Fruit fly (Drosophila melanogaster) whole organism, pupa: ENCODE measurements around the gene CG13060.

Experiments used
- CG14655 ChIP-seq: fragments of 200-800 bp; sonication (Bioruptor generic); optimal IDR thresholded peaks from 3 replicates; lab custom pipeline; 2017; ENCODE audit warnings: mild to moderate bottlenecking, missing biosample characterization, missing genetic modification reagents, missing genetic modification characterization
- EcR ChIP-seq: fragments of 200-800 bp; sonication (Bioruptor generic); optimal IDR thresholded peaks from 3 replicates; lab custom pipeline; 2019; ENCODE audit warnings: missing biosample characterization, missing genetic modification characterization, mild to moderate bottlenecking, moderate library complexity, missing genetic modification reagents
- Ets98B ChIP-seq: fragments of 200-800 bp; sonication (Bioruptor generic); IDR thresholded peaks from 2 replicates; pipeline ENCODE4 v1.3.6; 2022; ENCODE audit warnings: missing biosample characterization, missing genetic modification characterization
- Snoo ChIP-seq: fragments of 200-800 bp; sonication (Bioruptor generic); optimal IDR thresholded peaks from 3 replicates; lab custom pipeline; 2017; ENCODE audit warnings: missing biosample characterization, mild to moderate bottlenecking, missing genetic modification characterization, inconsistent platforms

dm6 chr3L:16277135-16277534 is 42.5 kb upstream of the CG13060 start, which contains the start of gene CG13065:
- TF ChIP-seq CG14655 (GFP tag; lab: Kevin White, UChicago) (no peak), Ets98B (GFP tag; lab: Robert Waterston, UW) (no peak), Snoo (no peak), EcR (GFP tag; lab: Kevin White, UChicago) (no peak)
